Worm (Caenorhabditis elegans) whole organism, L4 larva: ENCODE results near the gene ins-13.

Source experiments
- T20F7.1 ChIP-seq: fragments of 200-800 bp; sonication (Bioruptor generic); optimal IDR thresholded peaks from 2 replicates; lab custom pipeline; 2018; ENCODE audit warnings: mild to moderate bottlenecking, missing genetic modification characterization, missing compliant biosample characterization
- ZK337.2 ChIP-seq: fragments of 200-800 bp; sonication (Bioruptor generic); IDR thresholded peaks from 2 replicates; pipeline ENCODE4 v1.3.6; 2022; ENCODE audit warnings: missing genetic modification reagents, missing genetic modification characterization, missing compliant biosample characterization
- aha-1 ChIP-seq: fragments of 150-350 bp; peaks from one replicate; lab custom pipeline; 2014; ENCODE audit warnings: missing biosample characterization, missing genetic modification characterization
- attf-4 ChIP-seq: sonication (generic microtip); optimal IDR thresholded peaks from 3 replicates; lab custom pipeline; 2017; ENCODE audit warnings: missing biosample characterization, missing genetic modification characterization
- ceh-20 ChIP-seq: fragments of 200-800 bp; sonication (Bioruptor generic); IDR thresholded peaks from 2 replicates; pipeline ENCODE4 v1.3.6; 2022; ENCODE audit warnings: missing genetic modification reagents, missing genetic modification characterization, missing compliant biosample characterization
- ceh-62 ChIP-seq: sonication (generic microtip); optimal IDR thresholded peaks from 2 replicates; lab custom pipeline; 2017; ENCODE audit warnings: missing biosample characterization, missing genetic modification characterization
- ces-1 ChIP-seq: fragments of 150-350 bp; sonication (generic microtip); optimal IDR thresholded peaks from 4 replicates; lab custom pipeline; 2014; ENCODE audit warnings: missing biosample characterization, missing genetic modification reagents, missing genetic modification characterization
- cey-2 ChIP-seq: sonication (generic microtip); optimal IDR thresholded peaks from 3 replicates; lab custom pipeline; 2017; ENCODE audit warnings: missing genetic modification characterization, mild to moderate bottlenecking, missing compliant biosample characterization, antibody characterized with exemption, borderline replicate concordance; ENCODE audit not compliant: insufficient read depth
- daf-16 ChIP-seq, 3 experiments: sonication (generic microtip); optimal IDR thresholded peaks; 2 replicates each; lab custom pipeline; 2016 to 2017; ENCODE audit warnings: missing genetic modification characterization in 3 of 3, missing genetic modification reagents in 3 of 3, mild to moderate bottlenecking in 2 of 3, missing compliant biosample characterization in 2 of 3, missing biosample characterization in 1 of 3, moderate library complexity in 1 of 3
- daf-19 ChIP-seq: fragments of 200-800 bp; sonication (Bioruptor generic); conservative IDR thresholded peaks from 2 replicates; pipeline ENCODE4 v1.3.6; 2022; ENCODE audit warnings: missing genetic modification characterization, missing compliant biosample characterization
- dmd-6 ChIP-seq: fragments of 200-800 bp; sonication (Bioruptor generic); IDR thresholded peaks from 2 replicates; pipeline ENCODE4 v1.3.6; 2022; ENCODE audit warnings: missing genetic modification reagents, missing genetic modification characterization, missing compliant biosample characterization
- dpl-1 ChIP-seq: fragments of 150-350 bp; optimal IDR thresholded peaks from 2 replicates; lab custom pipeline; 2014; ENCODE audit warnings: missing biosample characterization, missing genetic modification reagents, missing genetic modification characterization
- dve-1 ChIP-seq: sonication (generic microtip); optimal IDR thresholded peaks from 2 replicates; lab custom pipeline; 2017; ENCODE audit warnings: antibody characterized with exemption, mild to moderate bottlenecking, missing genetic modification characterization, missing compliant biosample characterization; ENCODE audit not compliant: insufficient read depth
- fkh-10 ChIP-seq: fragments of 150-350 bp; optimal IDR thresholded peaks from 2 replicates; lab custom pipeline; 2014; ENCODE audit warnings: missing biosample characterization, missing genetic modification reagents, missing genetic modification characterization
- hlh-11 ChIP-seq: fragments of 200-800 bp; sonication (Bioruptor generic); optimal IDR thresholded peaks from 2 replicates; lab custom pipeline; 2018; ENCODE audit warnings: mild to moderate bottlenecking, missing genetic modification characterization, missing compliant biosample characterization
- hlh-30 ChIP-seq: sonication (generic microtip); optimal IDR thresholded peaks from 2 replicates; lab custom pipeline; 2017; ENCODE audit warnings: antibody characterized with exemption, mild to moderate bottlenecking, missing genetic modification characterization, missing compliant biosample characterization; ENCODE audit not compliant: insufficient read depth
- hmg-1.1 ChIP-seq: fragments of 200-800 bp; sonication (Bioruptor generic); IDR thresholded peaks from 2 replicates; pipeline ENCODE4 v1.3.6; 2022; ENCODE audit warnings: missing genetic modification reagents, missing genetic modification characterization, missing compliant biosample characterization
- lin-1 ChIP-seq: fragments of 200-800 bp; sonication (Bioruptor generic); IDR thresholded peaks from 2 replicates; pipeline ENCODE4 v1.3.6; 2022; ENCODE audit warnings: missing genetic modification reagents, missing genetic modification characterization, missing compliant biosample characterization
- lin-13 ChIP-seq: fragments of 150-350 bp; optimal IDR thresholded peaks from 2 replicates; lab custom pipeline; 2014; ENCODE audit warnings: missing biosample characterization, missing genetic modification reagents, missing genetic modification characterization
- lin-29 ChIP-seq: fragments of 200-800 bp; sonication (Bioruptor generic); IDR thresholded peaks from 2 replicates; pipeline ENCODE4 v1.3.6; 2022; ENCODE audit warnings: missing genetic modification reagents, missing genetic modification characterization, missing compliant biosample characterization
- lin-38 ChIP-seq: fragments of 200-800 bp; sonication (Bioruptor generic); IDR thresholded peaks from 2 replicates; pipeline ENCODE4 v1.3.6; 2022; ENCODE audit warnings: missing genetic modification reagents, missing genetic modification characterization, missing compliant biosample characterization
- lin-39 ChIP-seq: fragments of 150-350 bp; optimal IDR thresholded peaks from 2 replicates; lab custom pipeline; 2014; ENCODE audit warnings: missing biosample characterization, missing genetic modification reagents, missing genetic modification characterization
- lsy-2 ChIP-seq, 2 experiments: fragments of 150-350 bp in 1 of 2; sonication (generic microtip) in 1 of 2; optimal IDR thresholded peaks; 2 replicates each; lab custom pipeline; 2014 to 2017; ENCODE audit warnings: missing biosample characterization in 2 of 2, missing genetic modification characterization in 2 of 2
- madf-5 ChIP-seq, 2 experiments: fragments of 200-800 bp; sonication (Bioruptor generic); IDR thresholded peaks; 2 replicates each; pipeline ENCODE4 v1.3.6; 2022; ENCODE audit warnings: missing compliant biosample characterization in 2 of 2, missing genetic modification characterization in 2 of 2
- mdl-1 ChIP-seq, 2 experiments: fragments of 150-350 bp in 1 of 2; sonication (generic microtip) in 1 of 2; optimal IDR thresholded peaks; 2 replicates each; lab custom pipeline; 2014 to 2017; ENCODE audit warnings: missing biosample characterization in 2 of 2, missing genetic modification characterization in 2 of 2
- mep-1 ChIP-seq: fragments of 150-350 bp; sonication (generic microtip); optimal IDR thresholded peaks from 3 replicates; lab custom pipeline; 2014; ENCODE audit warnings: missing biosample characterization, missing genetic modification characterization
- mes-2 ChIP-seq: sonication (generic microtip); optimal IDR thresholded peaks from 2 replicates; lab custom pipeline; 2016; ENCODE audit warnings: missing genotype, mild to moderate bottlenecking, missing genetic modification characterization, missing compliant biosample characterization; ENCODE audit not compliant: poor library complexity, severe bottlenecking
- mxl-3 ChIP-seq: fragments of 200-800 bp; sonication (Bioruptor generic); optimal IDR thresholded peaks from 2 replicates; lab custom pipeline; 2018; ENCODE audit warnings: mild to moderate bottlenecking, missing genetic modification characterization, missing compliant biosample characterization
- nhr-10 ChIP-seq: fragments of 150-350 bp; optimal IDR thresholded peaks from 2 replicates; lab custom pipeline; 2014; ENCODE audit warnings: missing biosample characterization, missing genetic modification characterization
- nhr-11 ChIP-seq: fragments of 150-350 bp; optimal IDR thresholded peaks from 2 replicates; lab custom pipeline; 2014; ENCODE audit warnings: missing biosample characterization, missing genetic modification characterization
- nhr-25 ChIP-seq: sonication (generic microtip); optimal IDR thresholded peaks from 2 replicates; lab custom pipeline; 2017; ENCODE audit warnings: missing genetic modification characterization, mild to moderate bottlenecking, missing compliant biosample characterization, antibody characterized with exemption, moderate library complexity, borderline replicate concordance; ENCODE audit not compliant: insufficient read depth
- nhr-28 ChIP-seq: fragments of 150-350 bp; optimal IDR thresholded peaks from 2 replicates; lab custom pipeline; 2014; ENCODE audit warnings: missing biosample characterization, missing genetic modification characterization
- nhr-48 ChIP-seq: sonication (generic microtip); optimal IDR thresholded peaks from 2 replicates; lab custom pipeline; 2016; ENCODE audit warnings: mild to moderate bottlenecking, missing genetic modification characterization, missing compliant biosample characterization
- nhr-6 ChIP-seq: fragments of 150-350 bp; optimal IDR thresholded peaks from 2 replicates; lab custom pipeline; 2014; ENCODE audit warnings: missing biosample characterization, missing genetic modification characterization
- nhr-76 ChIP-seq: fragments of 150-350 bp; optimal IDR thresholded peaks from 2 replicates; lab custom pipeline; 2014; ENCODE audit warnings: missing biosample characterization, missing genetic modification characterization
- pha-4 ChIP-seq, 2 experiments: fragments of 150-350 bp in 1 of 2; fragments of 200-800 bp in 1 of 2; sonication (Bioruptor generic) in 1 of 2; IDR thresholded peaks in 1 of 2; optimal IDR thresholded peaks in 1 of 2; 2 replicates each; pipeline versions ENCODE4 v1.3.6 to Lab custom; 2014 to 2022; ENCODE audit warnings: missing genetic modification characterization in 2 of 2, missing genetic modification reagents in 2 of 2, missing biosample characterization in 1 of 2, missing compliant biosample characterization in 1 of 2
- pqm-1 ChIP-seq: sonication (generic microtip); optimal IDR thresholded peaks from 2 replicates; lab custom pipeline; 2017; ENCODE audit warnings: missing biosample characterization, missing genetic modification characterization
- saeg-2 ChIP-seq: fragments of 200-800 bp; sonication (Bioruptor generic); IDR thresholded peaks from 2 replicates; pipeline ENCODE4 v1.3.6; 2022; ENCODE audit warnings: missing genetic modification reagents, missing genetic modification characterization, missing compliant biosample characterization
- set-16 ChIP-seq: fragments of 200-800 bp; sonication (Bioruptor generic); IDR thresholded peaks from 2 replicates; pipeline ENCODE4 v1.3.6; 2022; ENCODE audit warnings: missing genetic modification reagents, missing genetic modification characterization, missing compliant biosample characterization
- skn-1 ChIP-seq: fragments of 150-350 bp; optimal IDR thresholded peaks from 2 replicates; lab custom pipeline; 2014; ENCODE audit warnings: missing biosample characterization, missing genetic modification characterization
- spr-1 ChIP-seq: sonication (generic microtip); optimal IDR thresholded peaks from 2 replicates; lab custom pipeline; 2016; ENCODE audit warnings: mild to moderate bottlenecking, missing genetic modification characterization, missing compliant biosample characterization
- spr-3 ChIP-seq: fragments of 200-800 bp; sonication (Bioruptor generic); optimal IDR thresholded peaks from 2 replicates; lab custom pipeline; 2018; ENCODE audit warnings: mild to moderate bottlenecking, missing genetic modification characterization, missing compliant biosample characterization
- unc-62 ChIP-seq, 3 experiments: fragments of 150-350 bp in 1 of 3; sonication (generic microtip); optimal IDR thresholded peaks in 2 of 3; peaks in 1 of 3; 1 replicate in 1 of 3; 2 replicates in 2 of 3; lab custom pipeline; 2014 to 2017; ENCODE audit warnings: missing biosample characterization in 3 of 3, missing genetic modification characterization in 3 of 3, missing genetic modification reagents in 3 of 3, missing genotype in 1 of 3
- zag-1 ChIP-seq: fragments of 150-350 bp; optimal IDR thresholded peaks from 2 replicates; lab custom pipeline; 2014; ENCODE audit warnings: missing biosample characterization, missing genetic modification characterization
- zfp-3 ChIP-seq: fragments of 200-800 bp; sonication (Bioruptor generic); conservative IDR thresholded peaks from 2 replicates; pipeline ENCODE4 v1.3.6; 2022; ENCODE audit warnings: missing genetic modification reagents, missing genetic modification characterization, missing compliant biosample characterization
- zip-11 ChIP-seq: fragments of 200-800 bp; sonication (Bioruptor generic); IDR thresholded peaks from 2 replicates; pipeline ENCODE4 v1.3.6; 2022; ENCODE audit warnings: missing genetic modification characterization, missing compliant biosample characterization

ins-13 gene

ce11 chrII:5572082-5572746, 27.6 kb upstream of the ins-13 start:
- TF ChIP-seq skn-1 (tag; lab: Kevin White, UChicago) (no peak), mxl-3 (GFP tag; lab: Kevin White, UChicago) (peak; percentile 6), ces-1 (no peak), saeg-2 (GFP tag; lab: Robert Waterston, UW) (no peak), nhr-48 (tag; lab: Kevin White, UChicago) (peak; percentile 58), nhr-10 (peak; percentile 87), set-16 (GFP tag; lab: Robert Waterston, UW) (no peak), zip-11 (GFP tag; lab: Robert Waterston, UW) (no peak), unc-62 (GFP tag; optimal IDR thresholded peaks at IDR 0.05 in 1 of 2; lab: Kevin White, UChicago) (no peak), unc-62 (tag; optimal IDR thresholded peaks at IDR 0.05; lab: Kevin White, UChicago) (no peak), nhr-25 (tag; lab: Kevin White, UChicago) (peak; percentile 61), cey-2 (peak; percentile 71), spr-3 (GFP tag; lab: Kevin White, UChicago) (no peak), mes-2 (tag; lab: Kevin White, UChicago) (peak; percentile 22), daf-19 (GFP tag; lab: Robert Waterston, UW) (no peak), hlh-11 (peak; percentile 64), ZK337.2 (GFP tag; lab: Robert Waterston, UW) (no peak), dmd-6 (GFP tag; lab: Robert Waterston, UW) (peak; percentile 57), lin-39 (tag; lab: Kevin White, UChicago) (no peak), zag-1 (tag; lab: Kevin White, UChicago) (no peak), mdl-1 (tag; optimal IDR thresholded peaks at IDR 0.05; lab: Kevin White, UChicago) (peak in 1 of 2 experiments; percentile 46), lsy-2 (tag; optimal IDR thresholded peaks at IDR 0.05; lab: Kevin White, UChicago) (peak in 1 of 2 experiments; percentile 60), pha-4 (GFP tag; IDR thresholded peaks at IDR 0.05; lab: Robert Waterston, UW) (no peak), pha-4 (tag; optimal IDR thresholded peaks at IDR 0.05; lab: Kevin White, UChicago) (no peak), zfp-3 (GFP tag; lab: Robert Waterston, UW) (no peak), nhr-28 (peak; percentile 91), mep-1 (tag; lab: Kevin White, UChicago) (peak; percentile 57), aha-1 (peak; percentile 82), nhr-11 (tag; lab: Kevin White, UChicago) (no peak), spr-1 (no peak), nhr-6 (tag; lab: Kevin White, UChicago) (peak; percentile 19), hmg-1.1 (GFP tag; lab: Robert Waterston, UW) (peak; percentile 51), lin-13 (peak; percentile 7), dpl-1 (peak; percentile 22), attf-4 (tag; lab: Kevin White, UChicago) (no peak), fkh-10 (GFP tag; lab: Kevin White, UChicago) (no peak), pqm-1 (no peak), ceh-62 (tag; lab: Kevin White, UChicago) (no peak), lin-38 (GFP tag; lab: Robert Waterston, UW) (no peak), hlh-30 (tag; lab: Kevin White, UChicago) (peak; percentile 52), madf-5 (GFP tag; IDR thresholded peaks at IDR 0.05; lab: Robert Waterston, UW) (no peak), lin-1 (GFP tag; lab: Robert Waterston, UW) (peak; percentile 32; the same call in 1 of the 2 replicates), nhr-76 (tag; lab: Kevin White, UChicago) (no peak), dve-1 (tag; lab: Kevin White, UChicago) (peak; percentile 55), daf-16 (GFP tag; optimal IDR thresholded peaks at IDR 0.05; lab: Kevin White, UChicago) (peak in 1 of 2 experiments; percentile 0), daf-16 (tag; optimal IDR thresholded peaks at IDR 0.05; lab: Kevin White, UChicago) (peak; percentile 75), ceh-20 (GFP tag; lab: Robert Waterston, UW) (peak; percentile 49; the same call in 1 of the 2 replicates), lin-29 (GFP tag; lab: Robert Waterston, UW) (no peak), T20F7.1 (GFP tag; lab: Kevin White, UChicago) (peak; percentile 13)
